Worm (Caenorhabditis elegans) whole organism, mixed stage, embryonic: ENCODE measurements around the gene ins-9.

Source experiments
- ceh-83 ChIP-seq: fragments of 200-800 bp; sonication (Bioruptor generic); optimal IDR thresholded peaks from 2 replicates; lab custom pipeline; 2018; ENCODE audit warnings: mild to moderate bottlenecking, missing genetic modification characterization, missing compliant biosample characterization
- ces-1 ChIP-seq: fragments of 150-350 bp; optimal IDR thresholded peaks from 2 replicates; lab custom pipeline; 2014; ENCODE audit warnings: missing biosample characterization, missing genetic modification reagents, missing genetic modification characterization
- elt-3 ChIP-seq: fragments of 150-350 bp; optimal IDR thresholded peaks from 2 replicates; lab custom pipeline; 2014; ENCODE audit warnings: missing biosample characterization, missing genetic modification characterization
- hlh-1 ChIP-seq: fragments of 150-350 bp; optimal IDR thresholded peaks from 2 replicates; lab custom pipeline; 2014; ENCODE audit warnings: missing biosample characterization, missing genetic modification reagents, missing genetic modification characterization
- lsy-2 ChIP-seq: fragments of 150-350 bp; optimal IDR thresholded peaks from 2 replicates; lab custom pipeline; 2014; ENCODE audit warnings: missing biosample characterization, missing genetic modification characterization
- mab-5 ChIP-seq: fragments of 150-350 bp; optimal IDR thresholded peaks from 2 replicates; lab custom pipeline; 2014; ENCODE audit warnings: missing biosample characterization, missing genetic modification characterization
- nhr-12 ChIP-seq: fragments of 150-350 bp; optimal IDR thresholded peaks from 2 replicates; lab custom pipeline; 2014; ENCODE audit warnings: missing biosample characterization, missing genetic modification characterization
- nhr-28 ChIP-seq: fragments of 150-350 bp; optimal IDR thresholded peaks from 2 replicates; lab custom pipeline; 2014; ENCODE audit warnings: missing biosample characterization, missing genetic modification characterization
- pha-4 ChIP-seq: fragments of 150-350 bp; optimal IDR thresholded peaks from 2 replicates; lab custom pipeline; 2018; ENCODE audit warnings: missing biosample characterization, missing genetic modification reagents, missing genetic modification characterization
- tbx-8 ChIP-seq: fragments of 200-800 bp; sonication (Bioruptor generic); optimal IDR thresholded peaks from 2 replicates; lab custom pipeline; 2018; ENCODE audit warnings: mild to moderate bottlenecking, missing genetic modification characterization, moderate library complexity, missing compliant biosample characterization
- unc-62 ChIP-seq: fragments of 150-350 bp; optimal IDR thresholded peaks from 2 replicates; lab custom pipeline; 2014; ENCODE audit warnings: missing biosample characterization, missing genetic modification reagents, missing genetic modification characterization

- TF ChIP-seq pha-4 (tag; lab: Kevin White, UChicago) (no peak), mab-5 (tag; lab: Kevin White, UChicago) (no peak), nhr-28 (tag; lab: Kevin White, UChicago) (no peak), ces-1 (GFP tag; lab: Kevin White, UChicago) (no peak), lsy-2 (tag; lab: Kevin White, UChicago) (no peak), tbx-8 (no peak), ceh-83 (no peak), unc-62 (GFP tag; lab: Kevin White, UChicago) (no peak), nhr-12 (tag; lab: Kevin White, UChicago) (no peak), hlh-1 (no peak), elt-3 (tag; lab: Kevin White, UChicago) (no peak)
These were observed 28.3 kb downstream of the ins-9 start for ce11 chrX:8838176-8838575.
